Fruit fly (Drosophila melanogaster): ENCODE data around the gene Keap1.

Keap1 gene

DNA sequence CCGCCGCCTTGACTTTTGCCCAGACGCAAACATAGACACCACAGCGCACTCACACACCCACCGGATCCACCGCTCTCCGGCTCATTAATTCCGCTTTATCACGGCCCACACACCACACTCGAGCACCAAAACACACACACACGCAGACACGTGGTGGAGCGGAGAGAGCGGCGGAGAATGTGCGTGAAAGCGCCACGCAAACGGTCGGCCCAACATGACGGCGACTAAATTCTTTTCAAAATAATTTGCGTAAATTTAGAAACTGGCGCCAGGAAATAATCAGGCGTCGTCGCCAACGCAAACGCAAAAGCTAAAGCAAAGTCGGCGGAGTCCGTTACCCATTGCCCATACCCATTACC lies 20.0 kb downstream of the Keap1 start (continued):
- TF ChIP-seq CG1233 (GFP tag; optimal IDR thresholded peaks at IDR 0.05) = no peak
- TF ChIP-seq CG3847 (GFP tag; IDR thresholded peaks at IDR 0.05) = no peak; the same call in 1 of the 2 replicates
- peak; percentile 59 for TF ChIP-seq sug (tag; optimal IDR thresholded peaks at IDR 0.05)
- no peak for TF ChIP-seq CG9727 (GFP tag; optimal IDR thresholded peaks at IDR 0.05)
- TF ChIP-seq Ada2b (GFP tag; IDR thresholded peaks at IDR 0.05) = no peak
- no peak for TF ChIP-seq D (optimal IDR thresholded peaks at IDR 0.05)
- no peak for TF ChIP-seq D (GFP tag; optimal IDR thresholded peaks at IDR 0.05)
- no peak for TF ChIP-seq da (GFP tag; optimal IDR thresholded peaks at IDR 0.05)
- TF ChIP-seq CG13624 (GFP tag; optimal IDR thresholded peaks at IDR 0.05) = no peak
- no peak for TF ChIP-seq psq (GFP tag; optimal IDR thresholded peaks at IDR 0.05)
- TF ChIP-seq CG12769 (tag; optimal IDR thresholded peaks at IDR 0.05) = peak; percentile 49
- TF ChIP-seq Trl (optimal IDR thresholded peaks at IDR 0.05) = peak; percentile 30 to 57
- no peak for TF ChIP-seq Trl (GFP tag; optimal IDR thresholded peaks at IDR 0.05)
- no peak for TF ChIP-seq Hsf (GFP tag; optimal IDR thresholded peaks at IDR 0.05)
- no peak for TF ChIP-seq Sox102F (GFP tag; optimal IDR thresholded peaks at IDR 0.05)
- TF ChIP-seq unc-4 (GFP tag; IDR thresholded peaks at IDR 0.05; ENCODE audit: partially characterized antibody) = no peak
- no peak for TF ChIP-seq sens-2 (GFP tag; IDR thresholded peaks at IDR 0.05)
- no peak for TF ChIP-seq hbn (GFP tag; IDR thresholded peaks at IDR 0.05; ENCODE audit: partially characterized antibody)
- no peak for TF ChIP-seq dan (GFP tag; IDR thresholded peaks at IDR 0.05)
- TF ChIP-seq ara (GFP tag; IDR thresholded peaks at IDR 0.05) = 0 out of 2 replicates have a peak, but pooled peaks have one; percentile 15
- TF ChIP-seq fd64A (GFP tag; optimal IDR thresholded peaks at IDR 0.05) = no peak
- no peak for TF ChIP-seq Meics (GFP tag; optimal IDR thresholded peaks at IDR 0.05)
- TF ChIP-seq exex (tag; optimal IDR thresholded peaks at IDR 0.05) = peak; percentile 57
- TF ChIP-seq CG9932 (GFP tag; IDR thresholded peaks at IDR 0.05) = no peak
- no peak for TF ChIP-seq Sin3A (optimal IDR thresholded peaks at IDR 0.05)
- TF ChIP-seq cwo (GFP tag; optimal IDR thresholded peaks at IDR 0.05) = peak; percentile 6
- TF ChIP-seq kah (GFP tag; optimal IDR thresholded peaks at IDR 0.05) = no peak
- no peak for TF ChIP-seq CG10366 (GFP tag; IDR thresholded peaks at IDR 0.05)
- no peak for TF ChIP-seq gsb-n (tag; optimal IDR thresholded peaks at IDR 0.05)
- TF ChIP-seq sob (GFP tag; IDR thresholded peaks at IDR 0.05) = no peak
- no peak for TF ChIP-seq CkIIα-i1 (GFP tag; IDR thresholded peaks at IDR 0.05)
- no peak for TF ChIP-seq E2f2 (GFP tag; IDR thresholded peaks at IDR 0.05)
- peak; percentile 20; the same call in 1 of the 2 replicates for TF ChIP-seq amos (GFP tag; IDR thresholded peaks at IDR 0.05; ENCODE audit: partially characterized antibody)
- TF ChIP-seq CG12744 (GFP tag; optimal IDR thresholded peaks at IDR 0.05) = no peak
- no peak for TF ChIP-seq fd3F (GFP tag; optimal IDR thresholded peaks at IDR 0.05)
- TF ChIP-seq CG16813 (GFP tag; IDR thresholded peaks at IDR 0.05; ENCODE audit: partially characterized antibody) = no peak
- no peak for TF ChIP-seq pnt (GFP tag; optimal IDR thresholded peaks at IDR 0.05)
- TF ChIP-seq chm (GFP tag; IDR thresholded peaks at IDR 0.05) = 0 out of 2 replicates have a peak, but pooled peaks have one; percentile 17
- TF ChIP-seq ewg (GFP tag; optimal IDR thresholded peaks at IDR 0.05) = no peak
- no peak for TF ChIP-seq CG15073 (GFP tag; optimal IDR thresholded peaks at IDR 0.05)
- TF ChIP-seq pan (optimal IDR thresholded peaks at IDR 0.05) = no peak
- no peak for TF ChIP-seq pan (GFP tag; optimal IDR thresholded peaks at IDR 0.05 in 1 of 2, IDR thresholded peaks at IDR 0.05 in 1 of 2)
- no peak for TF ChIP-seq Asciz (GFP tag; optimal IDR thresholded peaks at IDR 0.05)
- no peak for TF ChIP-seq shn (GFP tag; optimal IDR thresholded peaks at IDR 0.05)
- 0 out of 3 replicates have a peak, but pooled peaks have one; percentile 32 for TF ChIP-seq CG6175 (GFP tag; IDR thresholded peaks at IDR 0.05)
- no peak for TF ChIP-seq gfzf (GFP tag; optimal IDR thresholded peaks at IDR 0.05)
- no peak for TF ChIP-seq Mes4 (GFP tag; optimal IDR thresholded peaks at IDR 0.05)
- peak; percentile 90 for TF ChIP-seq Med (GFP tag)
- TF ChIP-seq CG17612 (GFP tag; IDR thresholded peaks at IDR 0.05) = no peak
- no peak for TF ChIP-seq CG11696 (GFP tag; IDR thresholded peaks at IDR 0.05)
- no peak for TF ChIP-seq Dad (GFP tag; optimal IDR thresholded peaks at IDR 0.05)
- no peak for TF ChIP-seq CG14860 (GFP tag; IDR thresholded peaks at IDR 0.05; ENCODE audit: partially characterized antibody)
- TF ChIP-seq hth (optimal IDR thresholded peaks at IDR 0.05) = no peak

All from whole organism, embryonic.